Worm (Caenorhabditis elegans) whole organism, L4 larva: ENCODE measurements around the gene srx-50.
A peak's percentile ranks its signal among the peaks of the same experiment; 100 is the strongest.

Source experiments
- D1046.2 ChIP-seq: fragments of 200-800 bp; sonication (Bioruptor generic); IDR thresholded peaks from 2 replicates; pipeline ENCODE4 v1.3.6; 2022; ENCODE audit warnings: missing genetic modification characterization, missing compliant biosample characterization
- F10B5.3 ChIP-seq: sonication (generic microtip); optimal IDR thresholded peaks from 2 replicates; lab custom pipeline; 2016; ENCODE audit warnings: mild to moderate bottlenecking, missing genetic modification characterization, missing compliant biosample characterization
- F44E2.7 ChIP-seq: fragments of 200-800 bp; sonication (Bioruptor generic); IDR thresholded peaks from 2 replicates; pipeline ENCODE4 v2.1.2; 2022; ENCODE audit warnings: missing genetic modification characterization, missing compliant biosample characterization
- Y5F2A.4 ChIP-seq: fragments of 200-800 bp; sonication (Bioruptor generic); optimal IDR thresholded peaks from 2 replicates; lab custom pipeline; 2018; ENCODE audit warnings: mild to moderate bottlenecking, missing genetic modification characterization, missing compliant biosample characterization
- Y75B8A.6 ChIP-seq: fragments of 200-800 bp; sonication (Bioruptor generic); IDR thresholded peaks from 2 replicates; pipeline ENCODE4 v1.3.6; 2022; ENCODE audit warnings: missing genetic modification reagents, missing genetic modification characterization, missing compliant biosample characterization
- aly-2 ChIP-seq: sonication (generic microtip); optimal IDR thresholded peaks from 2 replicates; lab custom pipeline; 2018; ENCODE audit warnings: missing biosample characterization, missing genetic modification characterization
- ama-1 ChIP-seq: fragments of 150-350 bp; optimal IDR thresholded peaks from 2 replicates; lab custom pipeline; 2014; ENCODE audit warnings: inconsistent platforms, mixed read lengths
- arid-1 ChIP-seq: fragments of 200-800 bp; sonication (Bioruptor generic); conservative IDR thresholded peaks from 2 replicates; pipeline ENCODE4 v1.3.6; 2022; ENCODE audit warnings: missing genetic modification reagents, missing genetic modification characterization, missing compliant biosample characterization
- ceh-28 ChIP-seq: fragments of 150-350 bp; optimal IDR thresholded peaks from 2 replicates; lab custom pipeline; 2014; ENCODE audit warnings: missing biosample characterization, missing genetic modification reagents, missing genetic modification characterization
- ceh-32 ChIP-seq: sonication (generic microtip); optimal IDR thresholded peaks from 2 replicates; lab custom pipeline; 2016; ENCODE audit warnings: mild to moderate bottlenecking, missing genetic modification characterization, missing compliant biosample characterization; ENCODE audit not compliant: poor library complexity
- daf-16 ChIP-seq, 3 experiments: sonication (generic microtip); optimal IDR thresholded peaks; 2 replicates each; lab custom pipeline; 2016 to 2017; ENCODE audit warnings: missing genetic modification characterization in 3 of 3, missing genetic modification reagents in 3 of 3, mild to moderate bottlenecking in 2 of 3, missing compliant biosample characterization in 2 of 3, missing biosample characterization in 1 of 3, moderate library complexity in 1 of 3
- dmd-6 ChIP-seq: fragments of 200-800 bp; sonication (Bioruptor generic); IDR thresholded peaks from 2 replicates; pipeline ENCODE4 v1.3.6; 2022; ENCODE audit warnings: missing genetic modification reagents, missing genetic modification characterization, missing compliant biosample characterization
- dmd-8 ChIP-seq: fragments of 200-800 bp; sonication (Bioruptor generic); IDR thresholded peaks from 2 replicates; pipeline ENCODE4 v1.3.6; 2022; ENCODE audit warnings: missing genetic modification characterization, missing compliant biosample characterization
- dpl-1 ChIP-seq: fragments of 150-350 bp; optimal IDR thresholded peaks from 2 replicates; lab custom pipeline; 2014; ENCODE audit warnings: missing biosample characterization, missing genetic modification reagents, missing genetic modification characterization
- egl-43 ChIP-seq: fragments of 200-800 bp; sonication (Bioruptor generic); IDR thresholded peaks from 2 replicates; pipeline ENCODE4 v1.3.6; 2022; ENCODE audit warnings: missing genetic modification reagents, missing genetic modification characterization, missing compliant biosample characterization
- fos-1 ChIP-seq: fragments of 150-350 bp; optimal IDR thresholded peaks from 2 replicates; lab custom pipeline; 2014; ENCODE audit warnings: missing biosample characterization, missing genetic modification characterization
- gei-8 ChIP-seq: fragments of 200-800 bp; sonication (Bioruptor generic); optimal IDR thresholded peaks from 2 replicates; lab custom pipeline; 2018; ENCODE audit warnings: mild to moderate bottlenecking, missing genetic modification characterization, missing compliant biosample characterization
- hif-1 ChIP-seq, 2 experiments: sonication (generic microtip); optimal IDR thresholded peaks; 2 replicates each; lab custom pipeline; 2016 to 2017; ENCODE audit warnings: missing compliant biosample characterization in 2 of 2, missing genetic modification characterization in 2 of 2, missing genetic modification reagents in 2 of 2, missing genotype in 2 of 2, mild to moderate bottlenecking in 1 of 2
- hlh-11 ChIP-seq: fragments of 200-800 bp; sonication (Bioruptor generic); optimal IDR thresholded peaks from 2 replicates; lab custom pipeline; 2018; ENCODE audit warnings: mild to moderate bottlenecking, missing genetic modification characterization, missing compliant biosample characterization
- hmg-1.1 ChIP-seq: fragments of 200-800 bp; sonication (Bioruptor generic); IDR thresholded peaks from 2 replicates; pipeline ENCODE4 v1.3.6; 2022; ENCODE audit warnings: missing genetic modification reagents, missing genetic modification characterization, missing compliant biosample characterization
- jun-1 ChIP-seq: fragments of 150-350 bp; optimal IDR thresholded peaks from 2 replicates; lab custom pipeline; 2014; ENCODE audit warnings: missing biosample characterization, missing genetic modification reagents, missing genetic modification characterization
- lin-15B ChIP-seq: fragments of 150-350 bp; sonication (generic microtip); optimal IDR thresholded peaks from 3 replicates; lab custom pipeline; 2014; ENCODE audit warnings: missing biosample characterization, missing genetic modification characterization
- mdl-1 ChIP-seq, 2 experiments: fragments of 150-350 bp in 1 of 2; sonication (generic microtip) in 1 of 2; optimal IDR thresholded peaks; 2 replicates each; lab custom pipeline; 2014 to 2017; ENCODE audit warnings: missing biosample characterization in 2 of 2, missing genetic modification characterization in 2 of 2
- mes-2 ChIP-seq: sonication (generic microtip); optimal IDR thresholded peaks from 2 replicates; lab custom pipeline; 2016; ENCODE audit warnings: missing genotype, mild to moderate bottlenecking, missing genetic modification characterization, missing compliant biosample characterization; ENCODE audit not compliant: poor library complexity, severe bottlenecking
- mxl-2 ChIP-seq: fragments of 200-800 bp; sonication (Bioruptor generic); conservative IDR thresholded peaks from 2 replicates; pipeline ENCODE4 v1.3.6; 2022; ENCODE audit warnings: missing genetic modification reagents, missing genetic modification characterization, missing compliant biosample characterization
- mxl-3 ChIP-seq: fragments of 200-800 bp; sonication (Bioruptor generic); optimal IDR thresholded peaks from 2 replicates; lab custom pipeline; 2018; ENCODE audit warnings: mild to moderate bottlenecking, missing genetic modification characterization, missing compliant biosample characterization
- nhr-11 ChIP-seq: fragments of 150-350 bp; optimal IDR thresholded peaks from 2 replicates; lab custom pipeline; 2014; ENCODE audit warnings: missing biosample characterization, missing genetic modification characterization
- nhr-111 ChIP-seq: fragments of 200-800 bp; sonication (Bioruptor generic); optimal IDR thresholded peaks from 2 replicates; lab custom pipeline; 2018; ENCODE audit warnings: mild to moderate bottlenecking, missing genetic modification characterization, missing compliant biosample characterization
- nhr-237 ChIP-seq: sonication (generic microtip); optimal IDR thresholded peaks from 2 replicates; lab custom pipeline; 2017; ENCODE audit warnings: missing biosample characterization, missing genetic modification characterization
- nhr-48 ChIP-seq: sonication (generic microtip); optimal IDR thresholded peaks from 2 replicates; lab custom pipeline; 2016; ENCODE audit warnings: mild to moderate bottlenecking, missing genetic modification characterization, missing compliant biosample characterization
- nhr-6 ChIP-seq: fragments of 150-350 bp; optimal IDR thresholded peaks from 2 replicates; lab custom pipeline; 2014; ENCODE audit warnings: missing biosample characterization, missing genetic modification characterization
- nhr-76 ChIP-seq: fragments of 150-350 bp; optimal IDR thresholded peaks from 2 replicates; lab custom pipeline; 2014; ENCODE audit warnings: missing biosample characterization, missing genetic modification characterization
- nhr-77 ChIP-seq: fragments of 150-350 bp; optimal IDR thresholded peaks from 2 replicates; lab custom pipeline; 2014; ENCODE audit warnings: missing biosample characterization, missing genetic modification characterization
- pha-4 ChIP-seq, 2 experiments: fragments of 150-350 bp in 1 of 2; fragments of 200-800 bp in 1 of 2; sonication (Bioruptor generic) in 1 of 2; IDR thresholded peaks in 1 of 2; optimal IDR thresholded peaks in 1 of 2; 2 replicates each; pipeline versions ENCODE4 v1.3.6 to Lab custom; 2014 to 2022; ENCODE audit warnings: missing genetic modification characterization in 2 of 2, missing genetic modification reagents in 2 of 2, missing biosample characterization in 1 of 2, missing compliant biosample characterization in 1 of 2
- php-3 ChIP-seq: fragments of 200-800 bp; sonication (Bioruptor generic); IDR thresholded peaks from 2 replicates; pipeline ENCODE4 v1.3.6; 2022; ENCODE audit warnings: missing genetic modification reagents, missing genetic modification characterization, missing compliant biosample characterization
- saeg-2 ChIP-seq: fragments of 200-800 bp; sonication (Bioruptor generic); IDR thresholded peaks from 2 replicates; pipeline ENCODE4 v1.3.6; 2022; ENCODE audit warnings: missing genetic modification reagents, missing genetic modification characterization, missing compliant biosample characterization
- sdz-12 ChIP-seq: fragments of 200-800 bp; sonication (Bioruptor generic); optimal IDR thresholded peaks from 2 replicates; lab custom pipeline; 2018; ENCODE audit warnings: mild to moderate bottlenecking, missing genetic modification characterization, missing compliant biosample characterization
- set-16 ChIP-seq: fragments of 200-800 bp; sonication (Bioruptor generic); IDR thresholded peaks from 2 replicates; pipeline ENCODE4 v1.3.6; 2022; ENCODE audit warnings: missing genetic modification reagents, missing genetic modification characterization, missing compliant biosample characterization
- tra-1 ChIP-seq: fragments of 200-800 bp; sonication (Bioruptor generic); IDR thresholded peaks from 2 replicates; pipeline ENCODE4 v1.3.6; 2022; ENCODE audit warnings: missing genetic modification reagents, missing genetic modification characterization, missing compliant biosample characterization
- unc-130 ChIP-seq: sonication (generic microtip); optimal IDR thresholded peaks from 2 replicates; lab custom pipeline; 2016; ENCODE audit warnings: missing genetic modification reagents, missing genetic modification characterization, missing compliant biosample characterization
- unc-62 ChIP-seq, 3 experiments: fragments of 150-350 bp in 1 of 3; sonication (generic microtip); optimal IDR thresholded peaks in 2 of 3; peaks in 1 of 3; 1 replicate in 1 of 3; 2 replicates in 2 of 3; lab custom pipeline; 2014 to 2017; ENCODE audit warnings: missing biosample characterization in 3 of 3, missing genetic modification characterization in 3 of 3, missing genetic modification reagents in 3 of 3, missing genotype in 1 of 3
- vab-7 ChIP-seq: fragments of 200-800 bp; sonication (Bioruptor generic); IDR thresholded peaks from 2 replicates; pipeline ENCODE4 v1.3.6; 2022; ENCODE audit warnings: missing genetic modification reagents, missing genetic modification characterization, missing compliant biosample characterization
- zag-1 ChIP-seq: fragments of 150-350 bp; optimal IDR thresholded peaks from 2 replicates; lab custom pipeline; 2014; ENCODE audit warnings: missing biosample characterization, missing genetic modification characterization
- ztf-7 ChIP-seq: fragments of 150-350 bp; optimal IDR thresholded peaks from 2 replicates; lab custom pipeline; 2014; ENCODE audit warnings: missing biosample characterization, missing genetic modification characterization

srx-50 gene

DNA sequence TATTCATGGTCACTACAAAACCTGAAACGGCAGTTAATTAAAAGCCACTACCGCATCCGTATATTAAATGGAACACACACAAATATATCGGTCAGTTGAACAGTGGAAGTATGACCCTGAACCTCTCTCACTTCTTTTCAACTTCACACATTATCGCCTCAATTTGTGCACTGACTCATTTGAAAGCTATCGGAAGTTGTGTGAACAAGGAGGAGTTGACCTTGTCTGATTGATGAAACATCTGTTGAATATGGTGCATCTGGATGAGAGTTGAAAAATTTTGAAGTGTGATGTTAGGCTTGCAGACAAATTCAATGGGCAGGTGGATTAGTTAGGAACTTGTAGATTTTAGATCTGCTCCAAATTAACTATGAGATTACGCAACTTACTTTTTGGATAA is 39.7 kb downstream of the srx-50 start:
- TF ChIP-seq ceh-32 (tag; lab: Kevin White, UChicago): no peak
- TF ChIP-seq nhr-76 (tag; lab: Kevin White, UChicago): no peak
- peak in 1 of 2 experiments; percentile 95 for TF ChIP-seq unc-62 (GFP tag; optimal IDR thresholded peaks at IDR 0.05 in 1 of 2; lab: Kevin White, UChicago)
- TF ChIP-seq unc-62 (tag; optimal IDR thresholded peaks at IDR 0.05; lab: Kevin White, UChicago): no peak
- no peak for TF ChIP-seq hif-1 (tag; optimal IDR thresholded peaks at IDR 0.05; lab: Kevin White, UChicago)

DNA sequence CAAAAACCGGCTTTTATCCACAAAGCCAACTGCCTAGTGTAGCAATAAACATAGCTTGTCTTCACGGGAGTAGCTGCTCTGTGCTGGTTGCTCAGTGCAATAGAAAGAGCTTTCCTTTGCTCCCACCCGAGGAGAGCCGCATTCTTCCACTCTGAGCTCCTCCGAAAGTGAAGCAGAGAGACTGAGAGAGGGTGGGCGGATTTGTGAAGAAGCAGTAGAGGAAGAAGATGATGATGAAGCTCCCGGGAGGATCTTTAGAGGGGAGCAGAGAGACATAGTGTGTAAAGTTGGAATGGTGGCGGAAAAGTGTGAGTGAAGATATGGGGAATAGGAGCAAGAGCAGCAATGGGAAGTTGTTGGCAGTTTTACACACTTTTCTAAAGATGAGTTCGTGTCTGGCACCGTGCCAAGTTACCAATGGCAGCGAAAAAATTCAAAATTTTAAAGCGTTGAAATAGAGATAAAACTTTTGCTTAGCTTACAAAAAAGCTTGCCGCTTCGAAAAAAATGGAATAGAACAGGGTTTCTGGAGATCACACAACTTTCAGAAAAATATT is 40.8 kb downstream of the srx-50 start, which contains the start of gene ZC477.4:
TSS of gene ZC477.4 (minus strand) at position 276 of the 557 bp plus-strand sequence.
- TF ChIP-seq vab-7 (GFP tag; lab: Robert Waterston, UW): no peak
- no peak for TF ChIP-seq ama-1 (lab: Kevin White, UChicago)
- no peak for TF ChIP-seq nhr-111 (GFP tag; lab: Kevin White, UChicago)
- TF ChIP-seq unc-62 (GFP tag; optimal IDR thresholded peaks at IDR 0.05 in 1 of 2; lab: Kevin White, UChicago): peak in 1 of 2 experiments; percentile 41
- no peak for TF ChIP-seq unc-62 (tag; optimal IDR thresholded peaks at IDR 0.05; lab: Kevin White, UChicago)
- no peak for TF ChIP-seq nhr-77 (tag; lab: Kevin White, UChicago)
- TF ChIP-seq Y5F2A.4 (GFP tag; lab: Kevin White, UChicago): no peak
- no peak for TF ChIP-seq jun-1 (tag; lab: Kevin White, UChicago)
- TF ChIP-seq saeg-2 (GFP tag; lab: Robert Waterston, UW): no peak
- TF ChIP-seq ceh-28 (tag; lab: Kevin White, UChicago): no peak
- no peak for TF ChIP-seq dmd-6 (GFP tag; lab: Robert Waterston, UW)
- no peak for TF ChIP-seq unc-130 (GFP tag; lab: Kevin White, UChicago)
- TF ChIP-seq F44E2.7 (GFP tag; lab: Robert Waterston, UW): no peak
- TF ChIP-seq set-16: peak; percentile 53
- no peak for TF ChIP-seq F10B5.3
- no peak for TF ChIP-seq Y75B8A.6 (GFP tag; lab: Robert Waterston, UW)
- no peak for TF ChIP-seq fos-1 (tag; lab: Kevin White, UChicago)
- no peak for TF ChIP-seq nhr-6
- TF ChIP-seq dmd-8 (GFP tag; lab: Robert Waterston, UW): no peak
- TF ChIP-seq hlh-11: peak; percentile 52
- peak in 1 of 2 experiments; percentile 68 for TF ChIP-seq daf-16 (GFP tag; optimal IDR thresholded peaks at IDR 0.05; lab: Kevin White, UChicago)
- no peak for TF ChIP-seq daf-16 (tag; optimal IDR thresholded peaks at IDR 0.05; lab: Kevin White, UChicago)
- TF ChIP-seq zag-1 (tag; lab: Kevin White, UChicago): no peak
- TF ChIP-seq nhr-48 (tag; lab: Kevin White, UChicago): no peak
- TF ChIP-seq mxl-3 (GFP tag; lab: Kevin White, UChicago): peak; percentile 4
- no peak for TF ChIP-seq mes-2
- no peak for TF ChIP-seq arid-1
- TF ChIP-seq nhr-11 (tag; lab: Kevin White, UChicago): peak; percentile 39
- TF ChIP-seq aly-2 (tag; lab: Kevin White, UChicago): no peak
- TF ChIP-seq sdz-12 (GFP tag; lab: Kevin White, UChicago): no peak
- no peak for TF ChIP-seq lin-15B (tag; lab: Kevin White, UChicago)
- TF ChIP-seq php-3 (GFP tag; lab: Robert Waterston, UW): no peak

DNA sequence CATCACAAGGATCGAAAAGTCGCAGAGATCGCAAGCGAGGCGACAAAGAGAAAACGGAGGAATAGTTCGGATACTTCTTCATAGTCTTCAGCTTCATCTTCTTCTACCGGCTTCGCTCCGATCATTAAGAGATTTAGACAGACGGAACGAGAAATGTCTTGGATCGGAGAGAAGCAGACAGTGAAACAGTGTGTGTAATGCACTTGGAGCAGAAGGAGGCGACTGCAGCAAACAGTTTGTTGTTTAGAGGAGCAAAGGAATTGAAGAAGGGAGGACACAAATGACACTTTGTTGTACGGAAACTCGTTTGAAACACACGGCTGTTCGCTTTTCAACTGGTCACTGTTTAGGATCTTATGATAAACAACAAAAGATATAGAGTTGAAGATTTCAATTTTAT is 41.6 kb downstream of the srx-50 start:
- TF ChIP-seq mxl-2 (GFP tag; lab: Robert Waterston, UW) (no peak), gei-8 (no peak), hlh-11 (peak; percentile 73), nhr-11 (tag; lab: Kevin White, UChicago) (peak; percentile 37), nhr-77 (tag; lab: Kevin White, UChicago) (no peak), mdl-1 (tag; optimal IDR thresholded peaks at IDR 0.05; lab: Kevin White, UChicago) (no peak), ztf-7 (no peak), dpl-1 (GFP tag; lab: Kevin White, UChicago) (no peak), nhr-237 (tag; lab: Kevin White, UChicago) (no peak), pha-4 (GFP tag; IDR thresholded peaks at IDR 0.05; lab: Robert Waterston, UW) (no peak), pha-4 (tag; optimal IDR thresholded peaks at IDR 0.05; lab: Kevin White, UChicago) (peak; percentile 10), jun-1 (tag; lab: Kevin White, UChicago) (no peak), tra-1 (GFP tag; lab: Robert Waterston, UW) (0 out of 2 replicates have a peak, but pooled peaks have one; percentile 17), hmg-1.1 (GFP tag; lab: Robert Waterston, UW) (peak; percentile 31; the same call in 1 of the 2 replicates), saeg-2 (GFP tag; lab: Robert Waterston, UW) (no peak), daf-16 (GFP tag; optimal IDR thresholded peaks at IDR 0.05; lab: Kevin White, UChicago) (peak in 1 of 2 experiments; percentile 90), daf-16 (tag; optimal IDR thresholded peaks at IDR 0.05; lab: Kevin White, UChicago) (peak; percentile 58), dmd-6 (GFP tag; lab: Robert Waterston, UW) (peak; percentile 20; the same call in 1 of the 2 replicates), vab-7 (GFP tag; lab: Robert Waterston, UW) (no peak), mes-2 (peak; percentile 55), unc-130 (GFP tag; lab: Kevin White, UChicago) (no peak), egl-43 (no peak), aly-2 (tag; lab: Kevin White, UChicago) (no peak), D1046.2 (GFP tag; lab: Robert Waterston, UW) (no peak)
